Fruit fly (Drosophila melanogaster): ENCODE results near the gene CycD.

The CycD gene

DNA sequence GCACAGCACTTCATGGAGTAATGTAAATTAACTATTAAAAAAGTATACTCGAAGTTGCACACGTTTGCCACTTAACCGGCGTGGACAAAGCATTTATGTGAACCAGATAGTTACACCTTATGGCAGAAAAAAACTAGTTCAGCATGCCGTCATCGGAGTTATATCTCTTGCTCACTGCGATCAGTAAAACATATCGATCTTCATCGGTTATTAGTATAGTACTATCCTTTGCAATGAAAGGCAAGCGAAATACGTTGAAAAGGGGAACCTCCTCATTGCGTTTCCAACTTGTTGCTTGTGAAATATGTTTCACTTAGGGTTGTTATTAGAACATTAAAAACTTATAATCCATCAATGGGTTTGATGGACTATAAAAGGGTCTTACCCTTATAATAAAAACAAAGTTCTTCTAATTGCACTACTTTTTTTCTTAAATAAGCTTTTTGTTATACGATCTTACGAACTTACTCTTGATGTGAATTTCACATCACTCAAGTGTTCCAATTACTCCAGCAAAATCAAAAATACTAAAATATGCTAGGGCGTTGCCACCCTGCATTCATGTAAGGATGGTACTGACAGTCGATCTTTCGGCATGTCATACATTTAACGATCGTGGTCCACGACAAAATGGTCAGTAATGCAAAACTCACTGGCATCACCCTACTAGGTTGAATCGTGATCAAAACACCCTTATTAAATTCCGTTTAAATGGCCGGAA lies at the start of gene CycD (continued):
- TF ChIP-seq CG8290 (GFP tag; optimal IDR thresholded peaks at IDR 0.05) (peak; percentile 52), CG8290 (tag; optimal IDR thresholded peaks at IDR 0.05) (no peak), en (GFP tag; optimal IDR thresholded peaks at IDR 0.05) (no peak), mirr (GFP tag; optimal IDR thresholded peaks at IDR 0.05) (no peak), NC2α (GFP tag; optimal IDR thresholded peaks at IDR 0.05) (no peak), Stat92E (GFP tag; optimal IDR thresholded peaks at IDR 0.05) (no peak), zen (tag; optimal IDR thresholded peaks at IDR 0.05) (peak; percentile 71), jumu (GFP tag; optimal IDR thresholded peaks at IDR 0.05) (peak; percentile 11), bcd (GFP tag; optimal IDR thresholded peaks at IDR 0.05) (no peak), cas (GFP tag; IDR thresholded peaks at IDR 0.05) (no peak), CG4854 (GFP tag; optimal IDR thresholded peaks at IDR 0.05) (no peak), D (optimal IDR thresholded peaks at IDR 0.05) (no peak), D (GFP tag; optimal IDR thresholded peaks at IDR 0.05) (no peak), Pdp1 (GFP tag; optimal IDR thresholded peaks at IDR 0.05) (peak; percentile 4 to 37), Oaz (GFP tag; IDR thresholded peaks at IDR 0.05) (0 out of 2 replicates have a peak, but pooled peaks have one; percentile 28), Meics (GFP tag; optimal IDR thresholded peaks at IDR 0.05) (no peak), CG1024 (GFP tag; IDR thresholded peaks at IDR 0.05) (peak; percentile 75), insv (GFP tag; optimal IDR thresholded peaks at IDR 0.05) (no peak), Vsx1 (GFP tag; optimal IDR thresholded peaks at IDR 0.05) (no peak), repo (GFP tag; optimal IDR thresholded peaks at IDR 0.05) (no peak), CG1529 (GFP tag; optimal IDR thresholded peaks at IDR 0.05) (no peak), CG15696 (tag; optimal IDR thresholded peaks at IDR 0.05) (peak; percentile 76), HLHmδ (GFP tag; optimal IDR thresholded peaks at IDR 0.05) (no peak), sima (GFP tag; optimal IDR thresholded peaks at IDR 0.05) (no peak), ewg (GFP tag; optimal IDR thresholded peaks at IDR 0.05) (no peak), ems (GFP tag; optimal IDR thresholded peaks at IDR 0.05) (no peak), Atf6 (GFP tag; IDR thresholded peaks at IDR 0.05) (no peak), bigmax (GFP tag; optimal IDR thresholded peaks at IDR 0.05) (no peak), CG7987 (GFP tag; optimal IDR thresholded peaks at IDR 0.05) (no peak), vnd (GFP tag; IDR thresholded peaks at IDR 0.05; ENCODE audit: partially characterized antibody) (peak; percentile 36; the same call in 1 of the 3 replicates), CHES-1-like (GFP tag; optimal IDR thresholded peaks at IDR 0.05) (no peak), pfk (GFP tag; optimal IDR thresholded peaks at IDR 0.05) (peak; percentile 62), gem (tag; optimal IDR thresholded peaks at IDR 0.05) (peak; percentile 62), Hmr (GFP tag; optimal IDR thresholded peaks at IDR 0.05) (no peak), so (GFP tag; IDR thresholded peaks at IDR 0.05) (no peak), fd96Cb (tag; optimal IDR thresholded peaks at IDR 0.05) (no peak), CG3995 (GFP tag; optimal IDR thresholded peaks at IDR 0.05) (no peak), HLH4C (GFP tag; IDR thresholded peaks at IDR 0.05; ENCODE audit: partially characterized antibody) (peak; percentile 48), trh (GFP tag; optimal IDR thresholded peaks at IDR 0.05) (no peak), CG11696 (GFP tag; IDR thresholded peaks at IDR 0.05) (no peak), CG11247 (GFP tag; IDR thresholded peaks at IDR 0.05) (0 out of 2 replicates have a peak, but pooled peaks have one; percentile 22), slp2 (GFP tag; optimal IDR thresholded peaks at IDR 0.05) (no peak), gce (GFP tag; IDR thresholded peaks at IDR 0.05) (no peak), CG4820 (GFP tag; optimal IDR thresholded peaks at IDR 0.05) (no peak), CG10267 (tag; optimal IDR thresholded peaks at IDR 0.05) (peak; percentile 14), Ets65A (GFP tag) (peak; percentile 94), C15 (GFP tag; IDR thresholded peaks at IDR 0.05) (no peak), CG10543 (GFP tag; optimal IDR thresholded peaks at IDR 0.05) (no peak), CG4424 (GFP tag; optimal IDR thresholded peaks at IDR 0.05) (peak; percentile 15), stc (GFP tag; IDR thresholded peaks at IDR 0.05) (no peak), CG17612 (GFP tag; IDR thresholded peaks at IDR 0.05) (no peak)

Data from whole organism, embryonic.